Worm (Caenorhabditis elegans) whole organism, L4/young adult: ENCODE measurements around the gene F37H8.5.

Experiments used
- dao-5 ChIP-seq: sonication (generic microtip); optimal IDR thresholded peaks from 2 replicates; lab custom pipeline; 2016; ENCODE audit warnings: missing genotype, missing genetic modification characterization, moderate library complexity, missing compliant biosample characterization
- him-1 ChIP-seq: sonication (generic microtip); optimal IDR thresholded peaks from 2 replicates; lab custom pipeline; 2016; ENCODE audit warnings: missing genotype, missing genetic modification reagents, missing genetic modification characterization, missing compliant biosample characterization

DNA sequence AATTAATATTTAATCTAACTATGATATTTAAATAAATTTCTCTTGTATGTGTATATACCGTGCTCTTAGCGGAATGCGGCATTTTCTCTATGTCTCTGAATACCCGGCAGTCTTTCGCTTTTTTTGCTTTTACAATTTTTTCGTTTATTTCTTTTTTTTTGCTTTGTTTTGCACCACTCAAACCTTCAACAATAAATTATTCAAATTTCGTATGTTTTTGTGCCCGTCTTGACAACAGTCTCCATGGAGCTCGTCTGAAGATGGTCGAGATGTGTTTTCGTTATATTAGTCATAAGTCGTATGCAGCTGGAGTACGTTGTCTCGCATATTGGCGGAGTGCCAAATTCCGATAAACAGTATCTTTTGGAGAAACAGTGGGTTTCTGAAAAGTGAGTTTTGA lies 38.4 kb downstream of the F37H8.5 start, which contains the start of gene T06D8.2:
- TF ChIP-seq him-1 (tag; lab: Kevin White, UChicago) (no peak), dao-5 (tag; lab: Kevin White, UChicago) (no peak)
